Worm (Caenorhabditis elegans) whole organism, young adult: ENCODE data around the gene dhhc-10.

Experiments used
- F23B12.7 ChIP-seq: sonication (generic microtip); optimal IDR thresholded peaks from 2 replicates; lab custom pipeline; 2017; ENCODE audit warnings: missing genetic modification characterization, mild to moderate bottlenecking, missing compliant biosample characterization, antibody characterized with exemption, moderate library complexity; ENCODE audit not compliant: insufficient read depth
- F52B5.7 ChIP-seq: sonication (generic microtip); optimal IDR thresholded peaks from 2 replicates; lab custom pipeline; 2016; ENCODE audit warnings: mild to moderate bottlenecking, missing genetic modification characterization, missing compliant biosample characterization
- dpl-1 ChIP-seq: fragments of 150-350 bp; optimal IDR thresholded peaks from 2 replicates; lab custom pipeline; 2014; ENCODE audit warnings: missing biosample characterization, missing genetic modification reagents, missing genetic modification characterization
- unc-62 ChIP-seq: fragments of 150-350 bp; optimal IDR thresholded peaks from 2 replicates; lab custom pipeline; 2014; ENCODE audit warnings: missing biosample characterization, missing genetic modification reagents, missing genetic modification characterization

DNA sequence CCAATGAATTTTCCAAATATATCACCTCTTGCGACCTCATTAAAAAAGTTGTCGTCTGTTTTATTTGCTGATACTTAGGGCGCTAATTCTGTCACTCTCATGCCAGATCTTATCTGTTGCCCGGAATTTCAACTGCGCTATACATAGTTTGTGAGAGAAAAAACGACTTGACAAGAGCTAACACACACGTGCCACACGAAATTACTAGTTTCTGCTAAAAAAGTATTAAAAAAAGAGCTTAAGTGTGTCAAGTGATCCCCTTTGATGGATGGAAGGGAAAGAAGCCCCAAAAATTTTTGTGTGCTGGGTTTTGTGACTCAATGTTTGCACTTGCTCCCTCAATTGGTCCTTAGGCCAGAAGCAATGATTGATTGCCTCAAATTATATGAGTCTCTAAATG is 33.7 kb downstream of the dhhc-10 start:
- TF ChIP-seq dpl-1 (GFP tag; lab: Kevin White, UChicago) (no peak), F52B5.7 (tag; lab: Kevin White, UChicago) (no peak), unc-62 (GFP tag; lab: Kevin White, UChicago) (no peak), F23B12.7 (tag; lab: Kevin White, UChicago) (no peak)
